Worm (Caenorhabditis elegans): ENCODE measurements around the gene set-8.

DNA sequence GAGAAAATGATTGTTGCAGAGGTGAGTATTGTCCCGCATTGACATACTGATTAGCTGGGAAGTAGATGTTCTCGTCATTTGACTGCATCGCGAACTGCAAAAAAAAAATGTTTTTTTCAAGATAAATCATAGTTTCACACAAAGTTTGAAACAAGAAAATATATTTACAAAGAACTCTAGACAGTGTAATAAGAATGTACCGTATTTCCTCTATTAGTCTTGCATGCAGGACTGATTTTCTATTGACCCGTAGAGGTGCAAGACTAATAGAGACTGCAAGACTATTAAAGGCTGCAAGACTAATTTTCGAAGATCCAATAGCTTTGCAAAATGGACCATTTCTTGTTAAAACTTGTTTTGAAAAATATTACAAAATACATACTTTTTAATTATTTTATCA lies 23.2 kb upstream of the set-8 start, which contains the start of gene fkh-3:
- no peak for TF ChIP-seq W03F9.2 (tag; optimal IDR thresholded peaks at IDR 0.05)
- no peak for TF ChIP-seq dao-5 (tag; optimal IDR thresholded peaks at IDR 0.05)

Data from whole organism, L4/young adult.